Fruit fly (Drosophila melanogaster) whole organism: Measurements from ENCODE around the gene Atg18b.

Experiments
- CG8478 ChIP-seq: fragments of >200 bp; optimal IDR thresholded peaks from 2 replicates; lab custom pipeline; 2018; ENCODE audit warnings: inconsistent platforms
- psq ChIP-seq: fragments of >200 bp; optimal IDR thresholded peaks from 2 replicates; lab custom pipeline; 2017

- TF ChIP-seq psq, result no peak
- no peak for TF ChIP-seq CG8478 (lab: Kevin White, UChicago)
These were observed 57.5 kb downstream of the Atg18b start, which contains the start of gene Nbr for dm6 chr2L:21162875-21163274.
